Worm (Caenorhabditis elegans): Measurements from ENCODE around the gene C50B6.3.

DNA sequence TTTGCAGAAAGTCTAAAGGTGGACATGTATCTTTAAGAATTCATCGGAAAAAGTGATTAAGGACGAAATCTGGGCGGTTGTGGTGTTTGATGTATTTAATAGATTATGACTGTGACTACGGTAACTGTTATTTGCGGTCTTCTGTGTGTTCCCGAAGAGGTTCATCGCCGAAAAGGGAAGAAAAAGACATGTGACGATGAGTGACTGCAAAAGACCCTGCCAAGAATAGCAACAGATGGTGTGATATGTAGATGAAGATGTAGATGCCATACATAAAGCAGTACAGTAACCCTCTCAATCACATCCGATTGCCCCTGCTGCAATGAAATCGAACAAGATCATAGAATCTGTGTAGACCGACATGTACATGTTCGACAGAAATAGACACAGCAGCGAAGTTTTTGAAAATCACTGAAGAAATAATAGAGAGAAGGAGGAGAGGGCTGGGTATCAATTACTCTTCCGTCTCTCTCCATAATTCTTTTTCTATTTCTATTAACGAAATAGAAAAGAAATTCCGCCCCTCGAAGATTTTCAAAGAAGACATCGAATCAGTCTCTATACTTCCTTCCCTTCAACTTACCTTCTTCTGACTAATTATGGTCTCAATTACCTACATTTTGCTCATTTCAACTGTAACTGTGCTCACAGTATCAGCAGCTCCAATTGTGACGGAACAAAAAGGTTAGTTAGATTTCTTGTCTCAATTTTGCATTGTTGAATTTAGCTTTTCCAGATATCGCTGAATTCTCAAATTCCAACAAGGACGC lies 45.6 kb downstream of the C50B6.3 start, which contains the start of gene F32H5.3:
- no peak for TF ChIP-seq flt-1 (GFP tag; IDR thresholded peaks at IDR 0.05)
- no peak for TF ChIP-seq cog-1 (tag; optimal IDR thresholded peaks at IDR 0.05)
- TF ChIP-seq T22C8.4 (GFP tag; IDR thresholded peaks at IDR 0.05), result no peak
- TF ChIP-seq tab-1 (GFP tag; IDR thresholded peaks at IDR 0.05), result no peak
- TF ChIP-seq ztf-23 (GFP tag; IDR thresholded peaks at IDR 0.05), result no peak
- no peak for TF ChIP-seq klf-2 (GFP tag; conservative IDR thresholded peaks at IDR 0.05)
- no peak for TF ChIP-seq ref-1 (GFP tag; conservative IDR thresholded peaks at IDR 0.05)
- no peak for TF ChIP-seq ztf-29 (GFP tag; IDR thresholded peaks at IDR 0.05)

Data from whole organism, midembryonic.